Fruit fly (Drosophila melanogaster) whole organism, pupa: ENCODE measurements around the gene CG43051.

Source experiments
- CG12605 ChIP-seq: fragments of 200-800 bp; sonication (Bioruptor generic); IDR thresholded peaks from 2 replicates; pipeline ENCODE4 v1.3.6; 2022; ENCODE audit warnings: missing biosample characterization, missing genetic modification characterization
- CG13204 ChIP-seq: fragments of 200-800 bp; sonication (Bioruptor generic); optimal IDR thresholded peaks from 2 replicates; lab custom pipeline; 2018; ENCODE audit warnings: missing biosample characterization, mild to moderate bottlenecking, missing genetic modification characterization, moderate library complexity
- CG15710 ChIP-seq: fragments of 200-800 bp; sonication (Bioruptor generic); optimal IDR thresholded peaks from 2 replicates; lab custom pipeline; 2018; ENCODE audit warnings: missing biosample characterization, mild to moderate bottlenecking, missing genetic modification characterization, moderate library complexity
- CG4496 ChIP-seq: fragments of 200-800 bp; sonication (Bioruptor generic); IDR thresholded peaks from 3 replicates; pipeline ENCODE4 v1.3.6; 2022; ENCODE audit warnings: missing biosample characterization, missing genetic modification characterization
- CG8301 ChIP-seq: fragments of 200-800 bp; sonication (Bioruptor generic); optimal IDR thresholded peaks from 2 replicates; lab custom pipeline; 2018; ENCODE audit warnings: missing biosample characterization, mild to moderate bottlenecking, missing genetic modification characterization
- CG9948 ChIP-seq: fragments of 200-800 bp; sonication (Bioruptor generic); optimal IDR thresholded peaks from 2 replicates; lab custom pipeline; 2018; ENCODE audit warnings: missing biosample characterization, mild to moderate bottlenecking, missing genetic modification characterization, moderate library complexity
- EcR ChIP-seq: fragments of 200-800 bp; sonication (Bioruptor generic); optimal IDR thresholded peaks from 3 replicates; lab custom pipeline; 2019; ENCODE audit warnings: missing biosample characterization, missing genetic modification characterization, mild to moderate bottlenecking, moderate library complexity, missing genetic modification reagents
- Ets98B ChIP-seq: fragments of 200-800 bp; sonication (Bioruptor generic); IDR thresholded peaks from 2 replicates; pipeline ENCODE4 v1.3.6; 2022; ENCODE audit warnings: missing biosample characterization, missing genetic modification characterization
- Pif1A ChIP-seq: fragments of 200-800 bp; sonication (Bioruptor generic); optimal IDR thresholded peaks from 3 replicates; lab custom pipeline; 2016; ENCODE audit warnings: missing biosample characterization, missing genetic modification characterization
- Pif1B ChIP-seq: fragments of 200-800 bp; sonication (Bioruptor generic); optimal IDR thresholded peaks from 3 replicates; lab custom pipeline; 2016; ENCODE audit warnings: missing biosample characterization, missing genetic modification characterization
- fd96Ca ChIP-seq: fragments of 200-800 bp; sonication (Bioruptor generic); IDR thresholded peaks from 3 replicates; pipeline ENCODE4 v1.3.6; 2022; ENCODE audit warnings: missing biosample characterization, missing genetic modification characterization
- rn ChIP-seq: fragments of 200-800 bp; sonication (Bioruptor generic); IDR thresholded peaks from 2 replicates; pipeline ENCODE4 v1.3.6; 2022; ENCODE audit warnings: missing biosample characterization, missing genetic modification characterization

dm6 chr2L:12497283-12498265 lies 10.2 kb upstream of the CG43051 start, which contains the start of gene t-cup:
- no peak for TF ChIP-seq rn (GFP tag; lab: Robert Waterston, UW)
- peak; percentile 4 for TF ChIP-seq CG15710 (tag; lab: Kevin White, UChicago)
- 0 out of 3 replicates have a peak, but pooled peaks have one; percentile 34 for TF ChIP-seq CG4496
- TF ChIP-seq CG9948 (tag; lab: Kevin White, UChicago), result no peak
- TF ChIP-seq Pif1A (GFP tag; lab: Kevin White, UChicago), result peak; percentile 28
- TF ChIP-seq fd96Ca (GFP tag; lab: Robert Waterston, UW), result no peak
- TF ChIP-seq EcR (GFP tag; lab: Kevin White, UChicago), result peak; percentile 38
- no peak for TF ChIP-seq CG12605
- TF ChIP-seq CG13204, result no peak
- peak; percentile 69 for TF ChIP-seq Pif1B (GFP tag; lab: Kevin White, UChicago)
- no peak; the same call in 1 of the 2 replicates for TF ChIP-seq Ets98B (GFP tag; lab: Robert Waterston, UW)
- TF ChIP-seq CG8301 (tag; lab: Kevin White, UChicago), result no peak
